Fruit fly (Drosophila melanogaster) whole organism, embryonic: Measurements from ENCODE around the gene CG6443.
A peak's percentile ranks its signal among the peaks of the same experiment; 100 is the strongest.

Experiments used
- Atf3 ChIP-seq: fragments of 200-800 bp; sonication (Bioruptor generic); optimal IDR thresholded peaks from 3 replicates; lab custom pipeline; 2016; ENCODE audit warnings: missing biosample characterization, missing genetic modification characterization
- B-H2 ChIP-seq: fragments of 200-800 bp; sonication (Bioruptor generic); optimal IDR thresholded peaks from 2 replicates; lab custom pipeline; 2018; ENCODE audit warnings: missing biosample characterization, mild to moderate bottlenecking, missing genetic modification characterization
- CG11723 ChIP-seq: fragments of 200-800 bp; sonication (Bioruptor generic); optimal IDR thresholded peaks from 2 replicates; lab custom pipeline; 2017; ENCODE audit warnings: missing biosample characterization, mild to moderate bottlenecking, missing genetic modification characterization
- CG12236 ChIP-seq: fragments of 200-800 bp; sonication (Bioruptor generic); optimal IDR thresholded peaks from 2 replicates; lab custom pipeline; 2016; ENCODE audit warnings: missing biosample characterization, missing genetic modification characterization
- CG12659 ChIP-seq: fragments of 200-800 bp; sonication (Bioruptor generic); optimal IDR thresholded peaks from 3 replicates; lab custom pipeline; 2017; ENCODE audit warnings: mild to moderate bottlenecking, missing biosample characterization, missing genetic modification reagents, missing genetic modification characterization
- CG13775 ChIP-seq: fragments of 200-800 bp; sonication (Bioruptor generic); optimal IDR thresholded peaks from 3 replicates; lab custom pipeline; 2017; ENCODE audit warnings: missing biosample characterization, mild to moderate bottlenecking, missing genetic modification characterization
- CG14667 ChIP-seq: fragments of 200-800 bp; sonication (Bioruptor generic); IDR thresholded peaks from 2 replicates; pipeline ENCODE4 v1.3.6; 2022; ENCODE audit warnings: missing biosample characterization, missing genetic modification characterization
- CG14860 ChIP-seq: fragments of 200-800 bp; sonication (Bioruptor generic); IDR thresholded peaks from 3 replicates; pipeline ENCODE4 v1.3.6; 2022; ENCODE audit warnings: missing biosample characterization, missing genetic modification characterization; ENCODE audit not compliant: partially characterized antibody
- CG16779 ChIP-seq: fragments of 200-800 bp; sonication (Bioruptor generic); IDR thresholded peaks from 2 replicates; pipeline ENCODE4 v1.3.6; 2022; ENCODE audit warnings: missing biosample characterization, missing genetic modification characterization
- CG17829 ChIP-seq: fragments of 200-800 bp; optimal IDR thresholded peaks from 2 replicates; lab custom pipeline; 2019; ENCODE audit warnings: missing biosample characterization, mild to moderate bottlenecking, missing genetic modification characterization, moderate library complexity
- CG1792 ChIP-seq: fragments of 200-800 bp; sonication (Bioruptor generic); optimal IDR thresholded peaks from 2 replicates; lab custom pipeline; 2016; ENCODE audit warnings: missing biosample characterization, missing genetic modification characterization
- CG2120 ChIP-seq: fragments of 200-800 bp; sonication (Bioruptor generic); optimal IDR thresholded peaks from 3 replicates; lab custom pipeline; 2016; ENCODE audit warnings: missing biosample characterization, missing genetic modification characterization
- CG2889 ChIP-seq: fragments of 200-800 bp; sonication (Bioruptor generic); IDR thresholded peaks from 3 replicates; pipeline ENCODE4 v1.3.6; 2022; ENCODE audit warnings: missing biosample characterization, missing genetic modification characterization
- CG30403 ChIP-seq: fragments of 200-800 bp; sonication (Bioruptor generic); optimal IDR thresholded peaks from 3 replicates; lab custom pipeline; 2016; ENCODE audit warnings: missing biosample characterization, missing genetic modification characterization
- CG3163 ChIP-seq: fragments of 200-800 bp; sonication (Bioruptor generic); optimal IDR thresholded peaks from 3 replicates; lab custom pipeline; 2016; ENCODE audit warnings: missing biosample characterization, missing genetic modification characterization
- CG3281 ChIP-seq: fragments of 200-800 bp; sonication (Bioruptor generic); optimal IDR thresholded peaks from 3 replicates; lab custom pipeline; 2017; ENCODE audit warnings: missing biosample characterization, mild to moderate bottlenecking, missing genetic modification characterization
- CG33557 ChIP-seq: fragments of 200-800 bp; sonication (Bioruptor generic); optimal IDR thresholded peaks from 2 replicates; lab custom pipeline; 2019; ENCODE audit warnings: missing biosample characterization, mild to moderate bottlenecking, missing genetic modification characterization, moderate library complexity
- CG3847 ChIP-seq: fragments of 200-800 bp; sonication (Bioruptor generic); IDR thresholded peaks from 2 replicates; pipeline ENCODE4 v1.3.6; 2022; ENCODE audit warnings: missing biosample characterization, missing genetic modification characterization
- CG6813 ChIP-seq: fragments of 200-800 bp; sonication (Bioruptor generic); optimal IDR thresholded peaks from 2 replicates; lab custom pipeline; 2017; ENCODE audit warnings: missing biosample characterization, missing genetic modification characterization, mild to moderate bottlenecking, moderate library complexity, missing genetic modification reagents
- CG8359 ChIP-seq: fragments of 200-800 bp; sonication (Bioruptor generic); optimal IDR thresholded peaks from 2 replicates; lab custom pipeline; 2017; ENCODE audit warnings: missing biosample characterization, mild to moderate bottlenecking, missing genetic modification characterization, borderline replicate concordance
- CG8924 ChIP-seq: fragments of 200-800 bp; optimal IDR thresholded peaks from 3 replicates; lab custom pipeline; 2019; ENCODE audit warnings: missing biosample characterization, mild to moderate bottlenecking, missing genetic modification characterization, moderate library complexity
- CG9932 ChIP-seq: fragments of 200-800 bp; sonication (Bioruptor generic); IDR thresholded peaks from 2 replicates; pipeline ENCODE4 v1.3.6; 2022; ENCODE audit warnings: missing biosample characterization, missing genetic modification characterization
- Dfd ChIP-seq, 2 experiments: fragments of >200 bp; optimal IDR thresholded peaks; 2 replicates each; lab custom pipeline; 2017; ENCODE audit warnings: missing biosample characterization in 2 of 2, missing genetic modification characterization in 2 of 2
- Fer2 ChIP-seq: fragments of 200-800 bp; sonication (Bioruptor generic); optimal IDR thresholded peaks from 2 replicates; lab custom pipeline; 2018; ENCODE audit warnings: missing biosample characterization, mild to moderate bottlenecking, missing genetic modification characterization, moderate library complexity
- HLH54F ChIP-seq: fragments of 200-800 bp; sonication (Bioruptor generic); optimal IDR thresholded peaks from 3 replicates; lab custom pipeline; 2016; ENCODE audit warnings: missing biosample characterization, missing genetic modification characterization
- HLHmδ ChIP-seq: fragments of 200-800 bp; sonication (Bioruptor generic); optimal IDR thresholded peaks from 2 replicates; lab custom pipeline; 2018; ENCODE audit warnings: missing biosample characterization, mild to moderate bottlenecking, missing genetic modification characterization, moderate library complexity
- Hand ChIP-seq: fragments of 200-800 bp; sonication (Bioruptor generic); optimal IDR thresholded peaks from 2 replicates; lab custom pipeline; 2017; ENCODE audit warnings: mild to moderate bottlenecking, missing biosample characterization, missing genetic modification reagents, missing genetic modification characterization
- Hr39 ChIP-seq: fragments of >200 bp; optimal IDR thresholded peaks from 2 replicates; lab custom pipeline; 2017
- Jarid2 ChIP-seq: fragments of 200-800 bp; sonication (Bioruptor generic); optimal IDR thresholded peaks from 3 replicates; lab custom pipeline; 2017; ENCODE audit warnings: mild to moderate bottlenecking, missing biosample characterization, missing genetic modification reagents, missing genetic modification characterization
- Lpt ChIP-seq: fragments of >200 bp; optimal IDR thresholded peaks from 2 replicates; lab custom pipeline; 2018; ENCODE audit warnings: missing biosample characterization, missing genetic modification characterization
- NK7.1 ChIP-seq: fragments of 200-800 bp; sonication (Bioruptor generic); optimal IDR thresholded peaks from 3 replicates; lab custom pipeline; 2016; ENCODE audit warnings: missing biosample characterization, missing genetic modification characterization
- Neu2 ChIP-seq: fragments of 200-800 bp; sonication (Bioruptor generic); optimal IDR thresholded peaks from 3 replicates; lab custom pipeline; 2016; ENCODE audit warnings: missing biosample characterization, missing genetic modification characterization, borderline replicate concordance
- Rx ChIP-seq: fragments of 200-800 bp; sonication (Bioruptor generic); IDR thresholded peaks from 2 replicates; pipeline ENCODE4 v1.3.6; 2022; ENCODE audit warnings: missing biosample characterization, missing genetic modification characterization
- Sin3A ChIP-seq: fragments of >200 bp; optimal IDR thresholded peaks from 2 replicates; lab custom pipeline; 2018
- Tbp ChIP-seq: fragments of >200 bp; optimal IDR thresholded peaks from 2 replicates; lab custom pipeline; 2018; ENCODE audit warnings: missing biosample characterization, missing genetic modification characterization
- Trl ChIP-seq, 3 experiments: fragments of >200 bp in 2 of 3; fragments of 200-800 bp in 1 of 3; sonication (Bioruptor generic) in 1 of 3; optimal IDR thresholded peaks; 2 replicates in 1 of 3; 3 replicates in 2 of 3; lab custom pipeline; 2016 to 2017; ENCODE audit warnings: missing biosample characterization in 1 of 3, missing genetic modification characterization in 1 of 3
- ato ChIP-seq: fragments of 200-800 bp; sonication (Bioruptor generic); IDR thresholded peaks from 2 replicates; pipeline ENCODE4 v1.3.6; 2022; ENCODE audit warnings: missing biosample characterization, missing genetic modification characterization; ENCODE audit not compliant: partially characterized antibody
- az2 ChIP-seq: fragments of 200-800 bp; sonication (Bioruptor generic); optimal IDR thresholded peaks from 3 replicates; lab custom pipeline; 2016; ENCODE audit warnings: missing biosample characterization, missing genetic modification characterization
- chif ChIP-seq, 2 experiments: fragments of 200-800 bp; sonication (Bioruptor generic); optimal IDR thresholded peaks; 3 replicates each; lab custom pipeline; 2016; ENCODE audit warnings: missing biosample characterization in 2 of 2, missing genetic modification characterization in 2 of 2
- disco-r ChIP-seq: fragments of 200-800 bp; sonication (Bioruptor generic); optimal IDR thresholded peaks from 2 replicates; lab custom pipeline; 2016; ENCODE audit warnings: missing biosample characterization, missing genetic modification characterization
- peb ChIP-seq: fragments of 200-800 bp; sonication (Bioruptor generic); IDR thresholded peaks from 2 replicates; pipeline ENCODE4 v1.3.6; 2022; ENCODE audit warnings: missing biosample characterization, missing genetic modification characterization
- pzg ChIP-seq: fragments of 200-800 bp; sonication (Bioruptor generic); optimal IDR thresholded peaks from 3 replicates; lab custom pipeline; 2018; ENCODE audit warnings: missing biosample characterization, mild to moderate bottlenecking, missing genetic modification characterization, moderate library complexity
- row ChIP-seq: fragments of 200-800 bp; sonication (Bioruptor generic); IDR thresholded peaks from 3 replicates; pipeline ENCODE4 v1.3.6; 2022; ENCODE audit warnings: missing biosample characterization, missing genetic modification characterization
- sens-2 ChIP-seq: fragments of 200-800 bp; sonication (Bioruptor generic); IDR thresholded peaks from 2 replicates; pipeline ENCODE4 v1.3.6; 2022; ENCODE audit warnings: missing biosample characterization, missing genetic modification characterization
- slou ChIP-seq: fragments of 200-800 bp; sonication (Bioruptor generic); optimal IDR thresholded peaks from 3 replicates; lab custom pipeline; 2016; ENCODE audit warnings: missing biosample characterization, missing genetic modification characterization
- ssp ChIP-seq: fragments of 200-800 bp; sonication (Bioruptor generic); IDR thresholded peaks from 2 replicates; pipeline ENCODE4 v1.3.6; 2022; ENCODE audit warnings: missing biosample characterization, missing genetic modification characterization
- tap ChIP-seq: fragments of 200-800 bp; optimal IDR thresholded peaks from 3 replicates; lab custom pipeline; 2019; ENCODE audit warnings: missing biosample characterization, mild to moderate bottlenecking, missing genetic modification characterization, moderate library complexity
- tin ChIP-seq: fragments of 200-800 bp; sonication (Bioruptor generic); optimal IDR thresholded peaks from 3 replicates; lab custom pipeline; 2016; ENCODE audit warnings: missing biosample characterization, missing genetic modification characterization
- vfl ChIP-seq: fragments of 200-800 bp; sonication (Bioruptor generic); optimal IDR thresholded peaks from 2 replicates; lab custom pipeline; 2016; ENCODE audit warnings: missing biosample characterization, missing genetic modification characterization
- vnd ChIP-seq: fragments of 200-800 bp; sonication (Bioruptor generic); IDR thresholded peaks from 3 replicates; pipeline ENCODE4 v1.3.6; 2022; ENCODE audit warnings: missing biosample characterization, missing genetic modification characterization; ENCODE audit not compliant: partially characterized antibody

CG6443 gene

DNA sequence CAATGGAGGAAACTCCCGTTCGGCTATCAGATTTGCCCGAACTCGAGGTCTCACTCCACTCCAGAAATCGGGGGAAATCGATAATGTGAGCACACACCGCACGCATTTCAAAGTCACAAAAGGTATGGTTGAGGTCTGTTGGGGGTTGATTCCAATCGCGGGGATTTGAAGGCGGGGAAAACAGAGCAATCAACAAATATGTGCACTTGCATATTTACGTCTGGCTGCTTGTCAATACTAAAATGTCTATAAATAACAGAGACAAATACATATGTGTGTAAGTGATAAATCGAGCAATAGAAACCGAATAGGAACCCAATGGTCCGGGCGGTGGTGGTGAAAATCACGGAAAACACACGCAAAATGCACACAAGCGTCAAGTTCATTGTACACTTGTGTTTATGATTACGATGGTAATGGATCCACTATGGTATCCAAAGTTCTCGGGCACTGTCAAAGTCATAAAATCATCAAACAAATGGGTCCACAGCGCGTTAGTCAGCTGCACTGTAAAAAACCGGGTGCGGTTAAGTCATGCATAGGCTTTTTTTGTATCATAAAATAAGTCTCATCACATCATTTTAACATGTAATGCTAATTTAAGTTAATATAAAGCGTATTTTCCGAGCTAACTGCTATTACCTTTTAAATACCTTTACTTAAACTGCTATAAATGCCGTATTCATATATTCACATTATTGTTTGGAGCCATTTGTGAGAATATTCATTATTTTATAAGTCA, 23.3 kb downstream of the CG6443 start (continued):
- no peak for TF ChIP-seq CG2120 (GFP tag; lab: Kevin White, UChicago)
- peak; percentile 96 for TF ChIP-seq CG12236 (GFP tag; lab: Kevin White, UChicago)
- TF ChIP-seq vnd = no peak
- TF ChIP-seq ato (GFP tag; lab: Robert Waterston, UW) = no peak
- no peak for TF ChIP-seq Hr39 (lab: Kevin White, UChicago)
- no peak for TF ChIP-seq Lpt (GFP tag; lab: Kevin White, UChicago)
- TF ChIP-seq Dfd (GFP tag; optimal IDR thresholded peaks at IDR 0.05; lab: Kevin White, UChicago) = no peak
- TF ChIP-seq Trl (optimal IDR thresholded peaks at IDR 0.05; lab: Kevin White, UChicago) = no peak
- TF ChIP-seq Trl (GFP tag; optimal IDR thresholded peaks at IDR 0.05; lab: Kevin White, UChicago) = peak; percentile 94
- peak; percentile 68 for TF ChIP-seq slou (GFP tag; lab: Kevin White, UChicago)
- peak; percentile 46 for TF ChIP-seq Hand
- TF ChIP-seq chif (GFP tag; optimal IDR thresholded peaks at IDR 0.05; lab: Kevin White, UChicago) = peak; percentile 88 to 93
- peak; percentile 76 for TF ChIP-seq Jarid2
- TF ChIP-seq sens-2 (GFP tag; lab: Robert Waterston, UW) = peak; percentile 58; the same call in 1 of the 2 replicates
- peak; percentile 64 for TF ChIP-seq CG12659 (GFP tag; lab: Kevin White, UChicago)
- no peak for TF ChIP-seq pzg (GFP tag; lab: Kevin White, UChicago)
- peak; percentile 79 for TF ChIP-seq tin
- peak; percentile 91 for TF ChIP-seq CG11723 (GFP tag; lab: Kevin White, UChicago)
- TF ChIP-seq CG8359 (GFP tag; lab: Kevin White, UChicago) = peak; percentile 90
- peak; percentile 51 for TF ChIP-seq Neu2 (GFP tag; lab: Kevin White, UChicago)
- TF ChIP-seq CG14860 (GFP tag; lab: Robert Waterston, UW) = no peak
- TF ChIP-seq Rx (GFP tag; lab: Robert Waterston, UW) = peak; percentile 73
- peak; percentile 80 for TF ChIP-seq disco-r (GFP tag; lab: Kevin White, UChicago)
- no peak for TF ChIP-seq Tbp (GFP tag; lab: Kevin White, UChicago)
- no peak for TF ChIP-seq Sin3A (lab: Kevin White, UChicago)
- TF ChIP-seq CG14667 (GFP tag; lab: Robert Waterston, UW) = peak; percentile 25; the same call in 1 of the 2 replicates
- no peak for TF ChIP-seq CG9932 (GFP tag; lab: Robert Waterston, UW)
- peak; percentile 99 for TF ChIP-seq CG33557 (GFP tag; lab: Kevin White, UChicago)
- TF ChIP-seq Atf3 (GFP tag; lab: Kevin White, UChicago) = peak; percentile 89
- TF ChIP-seq CG2889 (GFP tag; lab: Robert Waterston, UW) = no peak
- TF ChIP-seq CG30403 (GFP tag; lab: Kevin White, UChicago) = peak; percentile 28
- TF ChIP-seq ssp (GFP tag; lab: Robert Waterston, UW) = peak; percentile 59; the same call in 1 of the 2 replicates
- TF ChIP-seq CG17829 = peak; percentile 70
- TF ChIP-seq az2 = peak; percentile 49
- peak; percentile 62 for TF ChIP-seq tap
- TF ChIP-seq CG3163 (GFP tag; lab: Kevin White, UChicago) = peak; percentile 72
- TF ChIP-seq CG3847 = peak; percentile 42
- peak; percentile 97 for TF ChIP-seq CG1792 (GFP tag; lab: Kevin White, UChicago)
- TF ChIP-seq CG13775 (GFP tag; lab: Kevin White, UChicago) = peak; percentile 74
- peak; percentile 88 for TF ChIP-seq NK7.1 (GFP tag; lab: Kevin White, UChicago)
- peak; percentile 42; the same call in 1 of the 3 replicates for TF ChIP-seq row (GFP tag; lab: Robert Waterston, UW)
- TF ChIP-seq Fer2 (tag; lab: Kevin White, UChicago) = peak; percentile 62
- peak; percentile 94 for TF ChIP-seq HLHmδ (GFP tag; lab: Kevin White, UChicago)
- peak; percentile 58 for TF ChIP-seq HLH54F (GFP tag; lab: Kevin White, UChicago)
- TF ChIP-seq B-H2 (GFP tag; lab: Kevin White, UChicago) = peak; percentile 3
- no peak for TF ChIP-seq CG16779 (GFP tag; lab: Robert Waterston, UW)
- TF ChIP-seq CG8924 (tag; lab: Kevin White, UChicago) = peak; percentile 72
- TF ChIP-seq CG6813 (GFP tag; lab: Kevin White, UChicago) = peak; percentile 96
- peak; percentile 59 for TF ChIP-seq CG3281 (GFP tag; lab: Kevin White, UChicago)
- TF ChIP-seq vfl (GFP tag; lab: Kevin White, UChicago) = no peak
- peak; percentile 77 for TF ChIP-seq peb
